Worm (Caenorhabditis elegans) whole organism, late embryonic: ENCODE results near the gene slc-25A10.

Source experiments
- C08G9.2 ChIP-seq: sonication (generic microtip); optimal IDR thresholded peaks from 2 replicates; lab custom pipeline; 2016; ENCODE audit warnings: mild to moderate bottlenecking, missing genetic modification characterization, moderate library complexity, missing compliant biosample characterization
- C38D4.7 ChIP-seq: fragments of 200-800 bp; sonication (Bioruptor generic); optimal IDR thresholded peaks from 2 replicates; lab custom pipeline; 2018; ENCODE audit warnings: mild to moderate bottlenecking, missing genetic modification characterization, moderate library complexity, missing compliant biosample characterization
- T23F11.4 ChIP-seq: fragments of 200-800 bp; sonication (Bioruptor generic); optimal IDR thresholded peaks from 2 replicates; lab custom pipeline; 2018; ENCODE audit warnings: mild to moderate bottlenecking, missing genetic modification characterization, missing compliant biosample characterization
- Y22D7AL.16 ChIP-seq: sonication (generic microtip); optimal IDR thresholded peaks from 2 replicates; lab custom pipeline; 2016; ENCODE audit warnings: missing genetic modification characterization, missing compliant biosample characterization
- ahr-1 ChIP-seq: sonication (generic microtip); optimal IDR thresholded peaks from 2 replicates; lab custom pipeline; 2016; ENCODE audit warnings: missing genetic modification characterization, missing compliant biosample characterization
- ama-1 ChIP-seq: fragments of 150-350 bp; optimal IDR thresholded peaks from 2 replicates; lab custom pipeline; 2014
- ceh-18 ChIP-seq: sonication (generic microtip); optimal IDR thresholded peaks from 2 replicates; lab custom pipeline; 2016; ENCODE audit warnings: missing genetic modification characterization, missing compliant biosample characterization
- ceh-19 ChIP-seq: fragments of 200-800 bp; sonication (Bioruptor generic); optimal IDR thresholded peaks from 2 replicates; lab custom pipeline; 2018; ENCODE audit warnings: mild to moderate bottlenecking, missing genetic modification characterization, missing compliant biosample characterization
- ceh-24 ChIP-seq: sonication (generic microtip); optimal IDR thresholded peaks from 2 replicates; lab custom pipeline; 2016; ENCODE audit warnings: mild to moderate bottlenecking, missing genetic modification characterization, missing compliant biosample characterization
- ceh-30 ChIP-seq: fragments of 150-350 bp; optimal IDR thresholded peaks from 2 replicates; lab custom pipeline; 2014; ENCODE audit warnings: missing biosample characterization, missing genetic modification characterization
- ceh-31 ChIP-seq: sonication (generic microtip); optimal IDR thresholded peaks from 2 replicates; lab custom pipeline; 2016; ENCODE audit warnings: missing genetic modification characterization, missing compliant biosample characterization
- ceh-45 ChIP-seq: fragments of 200-800 bp; sonication (Bioruptor generic); IDR thresholded peaks from 2 replicates; pipeline ENCODE4 v1.3.6; 2022; ENCODE audit warnings: missing genetic modification reagents, missing genetic modification characterization, missing compliant biosample characterization
- ceh-48 ChIP-seq: sonication (generic microtip); optimal IDR thresholded peaks from 2 replicates; lab custom pipeline; 2016; ENCODE audit warnings: missing genetic modification characterization, inconsistent platforms, missing compliant biosample characterization
- ceh-6 ChIP-seq: fragments of 200-800 bp; sonication (Bioruptor generic); optimal IDR thresholded peaks from 2 replicates; lab custom pipeline; 2018; ENCODE audit warnings: mild to moderate bottlenecking, missing genetic modification characterization, missing compliant biosample characterization
- ceh-9 ChIP-seq: sonication (generic microtip); optimal IDR thresholded peaks from 2 replicates; lab custom pipeline; 2016; ENCODE audit warnings: mild to moderate bottlenecking, missing genetic modification characterization, inconsistent platforms, missing compliant biosample characterization
- che-1 ChIP-seq: sonication (generic microtip); optimal IDR thresholded peaks from 2 replicates; lab custom pipeline; 2016; ENCODE audit warnings: mild to moderate bottlenecking, missing genetic modification characterization, missing compliant biosample characterization
- dmd-4 ChIP-seq: sonication (generic microtip); optimal IDR thresholded peaks from 2 replicates; lab custom pipeline; 2016; ENCODE audit warnings: borderline replicate concordance, missing genetic modification characterization, missing compliant biosample characterization
- dve-1 ChIP-seq: sonication (generic microtip); optimal IDR thresholded peaks from 2 replicates; lab custom pipeline; 2017; ENCODE audit warnings: antibody characterized with exemption, mild to moderate bottlenecking, missing genetic modification characterization, missing compliant biosample characterization
- elt-4 ChIP-seq: sonication (generic microtip); optimal IDR thresholded peaks from 2 replicates; lab custom pipeline; 2016; ENCODE audit warnings: missing genetic modification characterization, missing compliant biosample characterization
- ets-4 ChIP-seq: sonication (generic microtip); optimal IDR thresholded peaks from 2 replicates; lab custom pipeline; 2016; ENCODE audit warnings: missing genetic modification characterization, missing compliant biosample characterization
- fax-1 ChIP-seq: sonication (generic microtip); optimal IDR thresholded peaks from 2 replicates; lab custom pipeline; 2016; ENCODE audit warnings: missing genotype, missing genetic modification characterization, missing compliant biosample characterization
- fkh-6 ChIP-seq: sonication (generic microtip); optimal IDR thresholded peaks from 2 replicates; lab custom pipeline; 2016; ENCODE audit warnings: missing genetic modification characterization, missing compliant biosample characterization
- hlh-13 ChIP-seq: fragments of 200-800 bp; sonication (Bioruptor generic); optimal IDR thresholded peaks from 2 replicates; lab custom pipeline; 2018; ENCODE audit warnings: mild to moderate bottlenecking, missing genetic modification characterization, missing compliant biosample characterization
- hlh-15 ChIP-seq: sonication (generic microtip); optimal IDR thresholded peaks from 2 replicates; lab custom pipeline; 2016; ENCODE audit warnings: missing genetic modification characterization, missing compliant biosample characterization
- hlh-30 ChIP-seq: sonication (generic microtip); optimal IDR thresholded peaks from 2 replicates; lab custom pipeline; 2017; ENCODE audit warnings: antibody characterized with exemption, missing genetic modification characterization, missing compliant biosample characterization; ENCODE audit not compliant: insufficient read depth
- hlh-8 ChIP-seq: sonication (generic microtip); optimal IDR thresholded peaks from 2 replicates; lab custom pipeline; 2016; ENCODE audit warnings: missing genotype, missing genetic modification characterization, missing compliant biosample characterization
- madf-2 ChIP-seq: sonication (generic microtip); optimal IDR thresholded peaks from 2 replicates; lab custom pipeline; 2017; ENCODE audit warnings: missing genetic modification characterization, missing compliant biosample characterization
- nfya-1 ChIP-seq: sonication (generic microtip); optimal IDR thresholded peaks from 2 replicates; lab custom pipeline; 2017; ENCODE audit warnings: missing genetic modification characterization, mild to moderate bottlenecking, missing compliant biosample characterization, antibody characterized with exemption, moderate library complexity
- nhr-11 ChIP-seq: fragments of 150-350 bp; optimal IDR thresholded peaks from 2 replicates; lab custom pipeline; 2014; ENCODE audit warnings: missing biosample characterization, missing genetic modification characterization
- nhr-232 ChIP-seq: sonication (generic microtip); optimal IDR thresholded peaks from 2 replicates; lab custom pipeline; 2016; ENCODE audit warnings: missing genetic modification characterization, missing compliant biosample characterization
- npax-4 ChIP-seq: sonication (generic microtip); optimal IDR thresholded peaks from 2 replicates; lab custom pipeline; 2016; ENCODE audit warnings: missing genetic modification characterization, missing compliant biosample characterization
- pag-3 ChIP-seq: sonication (generic microtip); optimal IDR thresholded peaks from 2 replicates; lab custom pipeline; 2016; ENCODE audit warnings: missing compliant biosample characterization, missing genetic modification characterization, borderline replicate concordance
- pat-9 ChIP-seq: fragments of 200-800 bp; sonication (Bioruptor generic); optimal IDR thresholded peaks from 2 replicates; lab custom pipeline; 2018; ENCODE audit warnings: mild to moderate bottlenecking, missing genetic modification characterization, moderate library complexity, missing compliant biosample characterization
- pax-1 ChIP-seq: fragments of 150-350 bp; optimal IDR thresholded peaks from 2 replicates; lab custom pipeline; 2014; ENCODE audit warnings: missing biosample characterization, missing genetic modification characterization
- pha-2 ChIP-seq: sonication (generic microtip); optimal IDR thresholded peaks from 2 replicates; lab custom pipeline; 2017; ENCODE audit warnings: mild to moderate bottlenecking, missing genetic modification characterization, missing compliant biosample characterization
- pros-1 ChIP-seq: fragments of 150-350 bp; optimal IDR thresholded peaks from 2 replicates; lab custom pipeline; 2014; ENCODE audit warnings: missing biosample characterization, missing genetic modification reagents, missing genetic modification characterization
- ref-2 ChIP-seq: sonication (generic microtip); optimal IDR thresholded peaks from 2 replicates; lab custom pipeline; 2016; ENCODE audit warnings: missing genetic modification characterization, missing compliant biosample characterization
- sdc-2 ChIP-seq: sonication (generic microtip); optimal IDR thresholded peaks from 2 replicates; lab custom pipeline; 2016; ENCODE audit warnings: missing genotype, missing genetic modification characterization, missing compliant biosample characterization
- sox-2 ChIP-seq: fragments of 200-800 bp; sonication (Bioruptor generic); IDR thresholded peaks from 2 replicates; pipeline ENCODE4 v1.3.6; 2022; ENCODE audit warnings: missing genetic modification reagents, missing genetic modification characterization, missing compliant biosample characterization
- sox-4 ChIP-seq: sonication (generic microtip); optimal IDR thresholded peaks from 2 replicates; lab custom pipeline; 2017; ENCODE audit warnings: mild to moderate bottlenecking, missing genetic modification characterization, inconsistent platforms, missing compliant biosample characterization
- tbx-7 ChIP-seq: sonication (generic microtip); optimal IDR thresholded peaks from 2 replicates; lab custom pipeline; 2016; ENCODE audit warnings: missing genotype, missing genetic modification characterization, missing compliant biosample characterization
- unc-3 ChIP-seq, 2 experiments: fragments of 200-800 bp in 1 of 2; sonication (Bioruptor generic) in 1 of 2; sonication (generic microtip) in 1 of 2; conservative IDR thresholded peaks in 1 of 2; optimal IDR thresholded peaks in 1 of 2; 2 replicates each; pipeline versions ENCODE4 v1.3.6 to Lab custom; 2016 to 2022; ENCODE audit warnings: missing compliant biosample characterization in 2 of 2, missing genetic modification characterization in 2 of 2, missing genetic modification reagents in 1 of 2
- unc-42 ChIP-seq: sonication (generic microtip); optimal IDR thresholded peaks from 2 replicates; lab custom pipeline; 2016; ENCODE audit warnings: missing genotype, missing genetic modification characterization, missing compliant biosample characterization
- unc-55 ChIP-seq: sonication (generic microtip); optimal IDR thresholded peaks from 2 replicates; lab custom pipeline; 2017; ENCODE audit warnings: missing biosample characterization, missing genetic modification reagents, missing genetic modification characterization
- zip-5 ChIP-seq: sonication (generic microtip); optimal IDR thresholded peaks from 2 replicates; lab custom pipeline; 2016; ENCODE audit warnings: missing genetic modification characterization, missing compliant biosample characterization

slc-25A10 gene

ce11 chrX:6743344-6743743 is 17.9 kb upstream of the slc-25A10 start:
- TF ChIP-seq T23F11.4 = no peak
- no peak for TF ChIP-seq unc-55 (GFP tag; lab: Kevin White, UChicago)
- no peak for TF ChIP-seq ref-2 (tag; lab: Kevin White, UChicago)
- no peak for TF ChIP-seq dmd-4 (tag; lab: Kevin White, UChicago)
- TF ChIP-seq unc-42 (tag; lab: Kevin White, UChicago) = no peak
- no peak for TF ChIP-seq ceh-30 (tag; lab: Kevin White, UChicago)
- no peak for TF ChIP-seq Y22D7AL.16 (tag; lab: Kevin White, UChicago)
- no peak for TF ChIP-seq che-1 (tag; lab: Kevin White, UChicago)
- TF ChIP-seq pros-1 (tag; lab: Kevin White, UChicago) = no peak
- TF ChIP-seq nhr-232 (tag; lab: Kevin White, UChicago) = no peak

- no peak for TF ChIP-seq hlh-13
- TF ChIP-seq pag-3 = no peak
- TF ChIP-seq madf-2 (tag; lab: Kevin White, UChicago) = no peak
- no peak for TF ChIP-seq ceh-45 (GFP tag; lab: Robert Waterston, UW)
- peak; percentile 7 for TF ChIP-seq ceh-31 (tag; lab: Kevin White, UChicago)
- peak; percentile 23 for TF ChIP-seq ceh-18 (tag; lab: Kevin White, UChicago)
- peak; percentile 78 for TF ChIP-seq hlh-30 (tag; lab: Kevin White, UChicago)
Measured at ce11 chrX:6742891-6743290, 17.4 kb upstream of the slc-25A10 start.

- TF ChIP-seq nhr-11 (tag; lab: Kevin White, UChicago) = no peak
- no peak for TF ChIP-seq ceh-48 (tag; lab: Kevin White, UChicago)
- TF ChIP-seq ceh-6 = peak; percentile 8
- no peak for TF ChIP-seq hlh-13
- peak; percentile 85 for TF ChIP-seq T23F11.4
- TF ChIP-seq pag-3 = no peak
- TF ChIP-seq ceh-19 = peak; percentile 87
- TF ChIP-seq C38D4.7 = peak; percentile 23
- TF ChIP-seq ahr-1 (tag; lab: Kevin White, UChicago) = peak; percentile 6
- peak; percentile 58 for TF ChIP-seq ets-4 (tag; lab: Kevin White, UChicago)
- TF ChIP-seq ceh-9 (tag; lab: Kevin White, UChicago) = no peak
- TF ChIP-seq tbx-7 (tag; lab: Kevin White, UChicago) = no peak
- TF ChIP-seq ceh-31 (tag; lab: Kevin White, UChicago) = peak; percentile 79
- TF ChIP-seq pat-9 = peak; percentile 56
- TF ChIP-seq unc-42 (tag; lab: Kevin White, UChicago) = peak; percentile 48
- TF ChIP-seq unc-3 (GFP tag; conservative IDR thresholded peaks at IDR 0.05; lab: Robert Waterston, UW) = no peak
- peak; percentile 39 for TF ChIP-seq unc-3 (tag; optimal IDR thresholded peaks at IDR 0.05; lab: Kevin White, UChicago)
- TF ChIP-seq fkh-6 (tag; lab: Kevin White, UChicago) = no peak
- no peak for TF ChIP-seq hlh-8
- TF ChIP-seq zip-5 (tag; lab: Kevin White, UChicago) = no peak
- TF ChIP-seq sox-2 (GFP tag; lab: Robert Waterston, UW) = no peak
- TF ChIP-seq pha-2 (tag; lab: Kevin White, UChicago) = peak; percentile 76
- TF ChIP-seq ceh-45 (GFP tag; lab: Robert Waterston, UW) = no peak; the same call in 1 of the 2 replicates
- peak; percentile 81 for TF ChIP-seq unc-55 (GFP tag; lab: Kevin White, UChicago)
- TF ChIP-seq nfya-1 = peak; percentile 78
- no peak for TF ChIP-seq ceh-24
- no peak for TF ChIP-seq ama-1
- TF ChIP-seq ceh-18 (tag; lab: Kevin White, UChicago) = peak; percentile 88
- no peak for TF ChIP-seq madf-2 (tag; lab: Kevin White, UChicago)
- no peak for TF ChIP-seq hlh-15 (tag; lab: Kevin White, UChicago)
- peak; percentile 86 for TF ChIP-seq dve-1 (tag; lab: Kevin White, UChicago)
- peak; percentile 63 for TF ChIP-seq sdc-2 (tag; lab: Kevin White, UChicago)
- no peak for TF ChIP-seq sox-4 (tag; lab: Kevin White, UChicago)
- no peak for TF ChIP-seq npax-4 (tag; lab: Kevin White, UChicago)
- no peak for TF ChIP-seq elt-4
- TF ChIP-seq C08G9.2 (tag; lab: Kevin White, UChicago) = peak; percentile 33
- no peak for TF ChIP-seq nhr-232 (tag; lab: Kevin White, UChicago)
- no peak for TF ChIP-seq fax-1 (tag; lab: Kevin White, UChicago)
- TF ChIP-seq ref-2 (tag; lab: Kevin White, UChicago) = peak; percentile 82
- TF ChIP-seq pax-1 (tag; lab: Kevin White, UChicago) = peak; percentile 3
- TF ChIP-seq ceh-30 (tag; lab: Kevin White, UChicago) = no peak
- peak; percentile 65 for TF ChIP-seq pros-1 (tag; lab: Kevin White, UChicago)
Measured at ce11 chrX:6742011-6742683, 16.7 kb upstream of the slc-25A10 start, which contains the start of gene mdl-1. TSS of gene mdl-1 (plus strand) at chrX:6742351.
